Worm (Caenorhabditis elegans) whole organism, mixed stage, embryonic: ENCODE results near the gene C01G6.2.

Experiments used
- nhr-237 ChIP-seq: fragments of 150-350 bp; optimal IDR thresholded peaks from 2 replicates; lab custom pipeline; 2014; ENCODE audit warnings: missing biosample characterization, missing genetic modification characterization
- unc-39 ChIP-seq: fragments of 150-350 bp; optimal IDR thresholded peaks from 2 replicates; lab custom pipeline; 2014; ENCODE audit warnings: missing biosample characterization, missing genetic modification characterization
- unc-62 ChIP-seq: fragments of 150-350 bp; optimal IDR thresholded peaks from 2 replicates; lab custom pipeline; 2014; ENCODE audit warnings: missing biosample characterization, missing genetic modification reagents, missing genetic modification characterization

ce11 chrII:9311702-9312101, 44.8 kb downstream of the C01G6.2 start:
- TF ChIP-seq unc-39 (no peak), unc-62 (GFP tag; lab: Kevin White, UChicago) (peak; percentile 25), nhr-237 (no peak)
